Fruit fly (Drosophila melanogaster): ENCODE results near the gene CG31224.

CG31224 gene

dm6 chr3R:18663525-18663924 lies 4.4 kb upstream of the CG31224 start, which contains the start of the genes Cpsf73 and Gos28:
Gene Cpsf73, minus strand, starts transcription at chr3R:18663552.
Gene Gos28, plus strand, starts transcription at chr3R:18663738.
- TF ChIP-seq CG15710 (tag; optimal IDR thresholded peaks at IDR 0.05) (peak; percentile 3), gl (tag; optimal IDR thresholded peaks at IDR 0.05) (no peak), EcR (GFP tag; optimal IDR thresholded peaks at IDR 0.05) (peak; percentile 40), CG4496 (GFP tag; IDR thresholded peaks at IDR 0.05) (0 out of 3 replicates have a peak, but pooled peaks have one; percentile 30)

- TF ChIP-seq Ets98B (GFP tag; IDR thresholded peaks at IDR 0.05) (no peak), CG13204 (GFP tag; optimal IDR thresholded peaks at IDR 0.05) (no peak), EcR (GFP tag; optimal IDR thresholded peaks at IDR 0.05) (peak; percentile 98), CG17806 (tag; optimal IDR thresholded peaks at IDR 0.05) (no peak), rn (GFP tag; IDR thresholded peaks at IDR 0.05) (no peak), fd96Ca (GFP tag; IDR thresholded peaks at IDR 0.05) (no peak), Pif1B (GFP tag; optimal IDR thresholded peaks at IDR 0.05) (no peak)
Observed at dm6 chr3R:18658380-18658944, 647 bp downstream of the CG31224 start.

dm6 chr3R:18643646-18644045 lies 15.5 kb downstream of the CG31224 start:
- TF ChIP-seq CG12605 (GFP tag; IDR thresholded peaks at IDR 0.05), result no peak
- TF ChIP-seq CG9948 (tag; optimal IDR thresholded peaks at IDR 0.05), result no peak
- no peak for TF ChIP-seq CG32121 (GFP tag; IDR thresholded peaks at IDR 0.05)
- no peak for TF ChIP-seq CG17806 (tag; optimal IDR thresholded peaks at IDR 0.05)
- TF ChIP-seq gl (tag; optimal IDR thresholded peaks at IDR 0.05), result no peak
- TF ChIP-seq CG8159 (tag; optimal IDR thresholded peaks at IDR 0.05), result no peak
- no peak for TF ChIP-seq Pif1A (GFP tag; optimal IDR thresholded peaks at IDR 0.05)
- TF ChIP-seq CG8301 (tag; optimal IDR thresholded peaks at IDR 0.05), result no peak
- TF ChIP-seq Ets98B (GFP tag; IDR thresholded peaks at IDR 0.05), result no peak

dm6 chr3R:18641242-18641757 lies 17.8 kb downstream of the CG31224 start, which contains the start of gene CG14301:
Gene CG14301, minus strand, starts transcription at chr3R:18641457.
- TF ChIP-seq CG12605 (GFP tag; IDR thresholded peaks at IDR 0.05) (peak; percentile 51), CG8301 (tag; optimal IDR thresholded peaks at IDR 0.05) (no peak), CG15710 (tag; optimal IDR thresholded peaks at IDR 0.05) (no peak), Snoo (tag; optimal IDR thresholded peaks at IDR 0.05) (no peak), D1 (tag; optimal IDR thresholded peaks at IDR 0.05) (no peak), Pif1B (GFP tag; optimal IDR thresholded peaks at IDR 0.05) (peak; percentile 13), CG14655 (GFP tag; optimal IDR thresholded peaks at IDR 0.05) (no peak), gl (tag; optimal IDR thresholded peaks at IDR 0.05) (no peak), Ets98B (GFP tag; IDR thresholded peaks at IDR 0.05) (no peak; the same call in 1 of the 2 replicates), EcR (GFP tag; optimal IDR thresholded peaks at IDR 0.05) (no peak), Pif1A (GFP tag; optimal IDR thresholded peaks at IDR 0.05) (no peak), CG17806 (tag; optimal IDR thresholded peaks at IDR 0.05) (no peak), CG10348 (GFP tag; IDR thresholded peaks at IDR 0.05) (no peak)

dm6 chr3R:18639662-18640061 lies 19.4 kb downstream of the CG31224 start:
- no peak for TF ChIP-seq Snoo (tag; optimal IDR thresholded peaks at IDR 0.05)
- TF ChIP-seq CG17806 (tag; optimal IDR thresholded peaks at IDR 0.05), result peak; percentile 9
- no peak for TF ChIP-seq CG8301 (tag; optimal IDR thresholded peaks at IDR 0.05)
- no peak for TF ChIP-seq Pif1B (GFP tag; optimal IDR thresholded peaks at IDR 0.05)
- peak; percentile 64 for TF ChIP-seq Ets98B (GFP tag; IDR thresholded peaks at IDR 0.05)
- no peak for TF ChIP-seq CG34367 (tag; optimal IDR thresholded peaks at IDR 0.05)
- no peak for TF ChIP-seq D1 (tag; optimal IDR thresholded peaks at IDR 0.05)
- TF ChIP-seq CG15710 (tag; optimal IDR thresholded peaks at IDR 0.05), result no peak
- TF ChIP-seq Pif1A (GFP tag; optimal IDR thresholded peaks at IDR 0.05), result peak; percentile 30
- TF ChIP-seq CG4496 (GFP tag; IDR thresholded peaks at IDR 0.05), result peak; percentile 55; the same call in 1 of the 3 replicates
- TF ChIP-seq gl (tag; optimal IDR thresholded peaks at IDR 0.05), result no peak
- TF ChIP-seq CG14655 (GFP tag; optimal IDR thresholded peaks at IDR 0.05), result no peak
- peak; percentile 59 for TF ChIP-seq CG32121 (GFP tag; IDR thresholded peaks at IDR 0.05)
- no peak for TF ChIP-seq CG13204 (GFP tag; optimal IDR thresholded peaks at IDR 0.05)
- peak; percentile 27; the same call in 1 of the 2 replicates for TF ChIP-seq CG12605 (GFP tag; IDR thresholded peaks at IDR 0.05)
- peak; percentile 30 for TF ChIP-seq CG8159 (tag; optimal IDR thresholded peaks at IDR 0.05)
- TF ChIP-seq CG9948 (tag; optimal IDR thresholded peaks at IDR 0.05), result no peak
- TF ChIP-seq rn (GFP tag; IDR thresholded peaks at IDR 0.05), result no peak
- TF ChIP-seq fd96Ca (GFP tag; IDR thresholded peaks at IDR 0.05), result peak; percentile 42; the same call in 1 of the 3 replicates
- no peak for TF ChIP-seq EcR (GFP tag; optimal IDR thresholded peaks at IDR 0.05)
- TF ChIP-seq CG10348 (GFP tag; IDR thresholded peaks at IDR 0.05), result no peak

dm6 chr3R:18633099-18633498 lies 26.0 kb downstream of the CG31224 start:
- TF ChIP-seq CG14655 (GFP tag; optimal IDR thresholded peaks at IDR 0.05), result peak; percentile 9
- no peak for TF ChIP-seq Snoo (tag; optimal IDR thresholded peaks at IDR 0.05)
- no peak for TF ChIP-seq CG15710 (tag; optimal IDR thresholded peaks at IDR 0.05)
- no peak for TF ChIP-seq CG9948 (tag; optimal IDR thresholded peaks at IDR 0.05)
- no peak for TF ChIP-seq fd96Ca (GFP tag; IDR thresholded peaks at IDR 0.05)
- 0 out of 2 replicates have a peak, but pooled peaks have one; percentile 22 for TF ChIP-seq CG32121 (GFP tag; IDR thresholded peaks at IDR 0.05)
- TF ChIP-seq CG4496 (GFP tag; IDR thresholded peaks at IDR 0.05), result no peak
- TF ChIP-seq CG8301 (tag; optimal IDR thresholded peaks at IDR 0.05), result peak; percentile 11
